Fruit fly (Drosophila melanogaster) whole organism, adult: ENCODE results near the gene Muc30E.

Experiments used
- CG11617 ChIP-seq: fragments of 200-800 bp; sonication (Bioruptor generic); optimal IDR thresholded peaks from 2 replicates; lab custom pipeline; 2017; ENCODE audit warnings: mild to moderate bottlenecking, missing biosample characterization, missing genetic modification reagents, missing genetic modification characterization
- CG1620 ChIP-seq: fragments of 200-800 bp; sonication (Bioruptor generic); optimal IDR thresholded peaks from 2 replicates; lab custom pipeline; 2016; ENCODE audit warnings: missing biosample characterization, missing genetic modification characterization
- CG33017 ChIP-seq: fragments of 200-800 bp; sonication (Bioruptor generic); optimal IDR thresholded peaks from 2 replicates; lab custom pipeline; 2018; ENCODE audit warnings: missing biosample characterization, mild to moderate bottlenecking, missing genetic modification characterization, moderate library complexity
- CG7045 ChIP-seq: fragments of 200-800 bp; sonication (Bioruptor generic); optimal IDR thresholded peaks from 2 replicates; lab custom pipeline; 2017; ENCODE audit warnings: missing biosample characterization, mild to moderate bottlenecking, missing genetic modification characterization
- Crg-1 ChIP-seq: fragments of 200-800 bp; sonication (Bioruptor generic); optimal IDR thresholded peaks from 2 replicates; lab custom pipeline; 2016; ENCODE audit warnings: missing biosample characterization, missing genetic modification characterization
- Mnt ChIP-seq: fragments of 200-800 bp; sonication (Bioruptor generic); optimal IDR thresholded peaks from 2 replicates; lab custom pipeline; 2016; ENCODE audit warnings: missing biosample characterization, mild to moderate bottlenecking, missing genetic modification characterization
- ovo ChIP-seq: fragments of 200-800 bp; sonication (Bioruptor generic); optimal IDR thresholded peaks from 2 replicates; lab custom pipeline; 2016; ENCODE audit warnings: missing biosample characterization, missing genetic modification characterization

DNA sequence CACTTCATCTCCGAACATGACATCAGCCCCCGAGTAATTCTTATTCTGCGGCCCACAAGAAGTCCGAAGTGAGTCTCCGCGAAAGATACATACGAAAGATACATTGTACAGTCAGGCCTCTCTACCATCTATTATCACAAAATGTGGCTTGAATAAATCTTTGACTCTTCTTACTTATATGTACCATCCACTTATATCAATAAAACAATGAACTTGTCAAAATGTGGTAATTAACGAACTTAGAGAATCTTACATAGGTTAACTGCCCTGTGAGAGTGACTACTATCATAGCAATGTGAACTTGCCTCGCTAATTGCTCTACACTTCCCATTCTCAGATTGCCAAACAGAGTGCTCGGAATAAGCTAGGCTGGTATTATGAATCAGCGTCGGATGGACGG is 3.7 kb upstream of the Muc30E start:
- TF ChIP-seq CG7045 (GFP tag; lab: Kevin White, UChicago) (no peak), ovo (GFP tag; lab: Kevin White, UChicago) (no peak), CG11617 (GFP tag; lab: Kevin White, UChicago) (no peak), Mnt (GFP tag; lab: Kevin White, UChicago) (no peak), CG1620 (no peak), Crg-1 (no peak), CG33017 (tag; lab: Kevin White, UChicago) (no peak)
